Worm (Caenorhabditis elegans): ENCODE results near the gene sre-5.

Gene sre-5

DNA sequence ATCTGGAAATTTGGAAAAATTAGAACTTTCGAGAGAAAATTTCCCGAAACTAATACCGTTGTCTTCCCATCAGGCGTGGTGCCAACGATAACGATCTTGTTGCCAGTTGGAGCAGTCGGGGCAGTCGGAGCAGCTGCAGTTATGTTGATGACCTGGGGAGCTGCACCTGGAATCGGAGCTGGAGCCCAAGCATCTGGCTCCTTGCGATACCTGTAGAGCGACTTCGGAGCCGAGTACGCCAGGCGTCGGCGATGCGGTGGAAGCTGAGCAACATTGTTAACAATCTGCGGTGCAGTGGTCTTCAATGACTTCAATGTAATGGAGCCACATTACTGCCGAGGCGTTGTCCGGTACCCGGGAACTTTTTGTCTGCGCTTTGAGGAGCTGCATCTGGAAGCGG is 36.8 kb downstream of the sre-5 start:
- TF ChIP-seq hlh-1 (tag; optimal IDR thresholded peaks at IDR 0.05) (no peak), lsy-2 (tag; optimal IDR thresholded peaks at IDR 0.05) (no peak), mep-1 (tag; optimal IDR thresholded peaks at IDR 0.05) (no peak), tbx-8 (GFP tag; optimal IDR thresholded peaks at IDR 0.05) (no peak), nhr-28 (tag; optimal IDR thresholded peaks at IDR 0.05) (no peak), drap-1 (GFP tag; optimal IDR thresholded peaks at IDR 0.05) (no peak), pha-4 (tag; optimal IDR thresholded peaks at IDR 0.05) (no peak), ztf-11 (tag; optimal IDR thresholded peaks at IDR 0.05) (no peak), zip-8 (tag; optimal IDR thresholded peaks at IDR 0.05) (no peak), nhr-2 (tag; optimal IDR thresholded peaks at IDR 0.05) (no peak), snpc-4 (tag; optimal IDR thresholded peaks at IDR 0.05) (no peak), nhr-237 (tag; optimal IDR thresholded peaks at IDR 0.05) (no peak), cnd-1 (tag; optimal IDR thresholded peaks at IDR 0.05) (no peak), mls-2 (tag; optimal IDR thresholded peaks at IDR 0.05) (no peak), unc-120 (tag; optimal IDR thresholded peaks at IDR 0.05; ENCODE audit: poor library complexity, severe bottlenecking) (no peak)

- TF ChIP-seq lin-32 (GFP tag; optimal IDR thresholded peaks at IDR 0.05) (no peak), ceh-43 (GFP tag; optimal IDR thresholded peaks at IDR 0.05) (no peak), nhr-12 (tag; optimal IDR thresholded peaks at IDR 0.05) (no peak), nhr-2 (tag; optimal IDR thresholded peaks at IDR 0.05) (no peak), sptf-1 (tag; optimal IDR thresholded peaks at IDR 0.05) (no peak), ceh-39 (tag; optimal IDR thresholded peaks at IDR 0.05) (no peak), ces-1 (GFP tag; optimal IDR thresholded peaks at IDR 0.05) (no peak), sem-2 (GFP tag; optimal IDR thresholded peaks at IDR 0.05) (no peak), cnd-1 (tag; optimal IDR thresholded peaks at IDR 0.05) (no peak), zip-8 (tag; optimal IDR thresholded peaks at IDR 0.05) (no peak), elt-3 (tag; optimal IDR thresholded peaks at IDR 0.05) (no peak), unc-120 (tag; optimal IDR thresholded peaks at IDR 0.05; ENCODE audit: poor library complexity, severe bottlenecking) (no peak), lsy-2 (tag; optimal IDR thresholded peaks at IDR 0.05) (no peak), M03D4.4 (tag; optimal IDR thresholded peaks at IDR 0.05) (no peak), pha-4 (tag; optimal IDR thresholded peaks at IDR 0.05) (no peak), drap-1 (GFP tag; optimal IDR thresholded peaks at IDR 0.05) (no peak), ztf-11 (tag; optimal IDR thresholded peaks at IDR 0.05) (no peak), lin-13 (tag; optimal IDR thresholded peaks at IDR 0.05) (no peak), elt-1 (tag; optimal IDR thresholded peaks at IDR 0.05; ENCODE audit: borderline replicate concordance, insufficient read depth) (no peak)
Measured at ce11 chrIV:3604104-3604503, 39.1 kb downstream of the sre-5 start.

DNA sequence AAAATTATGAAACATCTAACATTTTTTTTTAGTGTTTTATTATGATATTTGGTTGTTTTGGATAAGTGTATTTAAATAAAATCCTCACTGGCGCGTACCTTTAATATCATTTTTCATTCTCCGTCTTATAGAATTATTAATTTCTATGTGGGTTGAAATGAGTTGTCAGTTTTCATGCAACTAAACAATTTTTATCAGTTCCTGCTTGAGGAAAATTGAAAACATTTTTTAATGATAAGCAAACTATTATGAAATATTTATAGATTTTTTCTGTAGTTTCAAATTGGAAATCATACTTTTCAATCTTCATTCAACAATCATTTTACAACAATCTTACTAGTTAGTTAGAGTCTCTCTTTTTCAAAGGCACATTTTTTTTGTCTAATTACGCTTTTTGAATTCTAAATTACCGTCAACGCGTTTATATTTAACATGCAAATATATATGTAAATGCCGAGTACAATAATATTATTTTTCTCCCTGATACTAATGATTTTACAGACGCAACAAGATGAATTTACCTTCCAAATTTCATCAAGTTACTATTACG is 41.4 kb downstream of the sre-5 start, which contains the start of the genes Y37E11B.10 and kgb-2:
Gene Y37E11B.10, minus strand, starts transcription at position 182 of the 550 bp plus-strand sequence.
Gene kgb-2, plus strand, starts transcription at position 500 of the 550 bp plus-strand sequence.
- TF ChIP-seq elt-1 (tag; optimal IDR thresholded peaks at IDR 0.05; ENCODE audit: borderline replicate concordance, insufficient read depth) (no peak), drap-1 (GFP tag; optimal IDR thresholded peaks at IDR 0.05) (no peak), zip-8 (tag; optimal IDR thresholded peaks at IDR 0.05) (no peak), lin-13 (tag; optimal IDR thresholded peaks at IDR 0.05) (no peak), nhr-237 (tag; optimal IDR thresholded peaks at IDR 0.05) (no peak), hlh-1 (tag; optimal IDR thresholded peaks at IDR 0.05) (no peak), ceh-83 (GFP tag; optimal IDR thresholded peaks at IDR 0.05) (no peak), bed-3 (GFP tag; optimal IDR thresholded peaks at IDR 0.05) (no peak), blmp-1 (tag; optimal IDR thresholded peaks at IDR 0.05) (no peak), nhr-12 (tag; optimal IDR thresholded peaks at IDR 0.05) (no peak), nhr-2 (tag; optimal IDR thresholded peaks at IDR 0.05) (no peak), unc-120 (tag; optimal IDR thresholded peaks at IDR 0.05; ENCODE audit: poor library complexity, severe bottlenecking) (no peak), M03D4.4 (tag; optimal IDR thresholded peaks at IDR 0.05) (no peak), mep-1 (tag; optimal IDR thresholded peaks at IDR 0.05) (no peak), ces-1 (GFP tag; optimal IDR thresholded peaks at IDR 0.05) (no peak), lin-32 (GFP tag; optimal IDR thresholded peaks at IDR 0.05) (no peak), sem-2 (GFP tag; optimal IDR thresholded peaks at IDR 0.05) (no peak), lsy-2 (tag; optimal IDR thresholded peaks at IDR 0.05) (no peak), elt-3 (tag; optimal IDR thresholded peaks at IDR 0.05) (no peak), ham-2 (GFP tag; optimal IDR thresholded peaks at IDR 0.05) (no peak)

DNA sequence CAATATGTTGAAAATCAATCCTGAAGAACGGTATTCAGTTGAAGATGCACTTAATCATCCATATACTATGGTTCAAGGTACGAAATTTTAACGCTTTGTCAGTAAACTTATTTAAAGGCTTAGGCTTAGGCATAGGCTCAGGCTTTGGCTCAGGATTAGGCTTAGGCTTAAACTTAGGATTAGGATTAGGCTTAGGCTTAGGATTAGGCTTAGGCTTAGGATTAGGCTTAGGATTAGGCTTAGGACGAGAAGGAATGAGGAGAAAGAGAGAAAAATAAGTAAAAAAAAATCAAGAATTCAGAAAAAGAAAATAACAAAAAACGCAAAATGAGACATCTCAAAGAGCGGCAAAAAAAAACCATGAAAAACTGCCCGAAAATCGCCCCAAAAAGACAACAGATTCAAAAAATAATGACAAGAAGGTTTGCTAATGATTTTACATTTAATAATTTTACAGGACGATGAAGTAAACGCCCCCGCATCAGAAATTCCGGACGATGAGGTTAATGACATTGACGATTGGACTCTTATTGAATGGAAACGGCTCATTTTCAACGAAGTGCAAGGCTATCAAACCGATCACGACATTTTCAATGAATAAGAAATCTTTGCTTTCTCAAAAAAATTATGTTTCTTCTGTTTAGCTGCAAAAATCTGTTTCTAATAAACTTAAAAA is 43.7 kb downstream of the sre-5 start:
- TF ChIP-seq mep-1 (tag; optimal IDR thresholded peaks at IDR 0.05), result no peak

Measured in whole organism, mixed stage, embryonic.